Worm (Caenorhabditis elegans) whole organism, L4 larva: ENCODE measurements around the gene slc-9B.1.
A peak's percentile ranks its signal among the peaks of the same experiment; 100 is the strongest.

Experiments
- F44E2.7 ChIP-seq: fragments of 200-800 bp; sonication (Bioruptor generic); IDR thresholded peaks from 2 replicates; pipeline ENCODE4 v2.1.2; 2022; ENCODE audit warnings: missing genetic modification characterization, missing compliant biosample characterization
- Y48G9A.11 ChIP-seq: fragments of 200-800 bp; sonication (Bioruptor generic); IDR thresholded peaks from 2 replicates; pipeline ENCODE4 v1.3.6; 2022; ENCODE audit warnings: missing genetic modification reagents, missing genetic modification characterization, missing compliant biosample characterization
- Y5F2A.4 ChIP-seq: fragments of 200-800 bp; sonication (Bioruptor generic); optimal IDR thresholded peaks from 2 replicates; lab custom pipeline; 2018; ENCODE audit warnings: mild to moderate bottlenecking, missing genetic modification characterization, missing compliant biosample characterization
- ama-1 ChIP-seq: fragments of 150-350 bp; optimal IDR thresholded peaks from 2 replicates; lab custom pipeline; 2014; ENCODE audit warnings: inconsistent platforms, mixed read lengths
- ces-1 ChIP-seq: fragments of 150-350 bp; sonication (generic microtip); optimal IDR thresholded peaks from 4 replicates; lab custom pipeline; 2014; ENCODE audit warnings: missing biosample characterization, missing genetic modification reagents, missing genetic modification characterization
- ctbp-1 ChIP-seq: fragments of 200-800 bp; sonication (Bioruptor generic); IDR thresholded peaks from 2 replicates; pipeline ENCODE4 v1.3.6; 2022; ENCODE audit warnings: missing genetic modification reagents, missing genetic modification characterization, missing compliant biosample characterization
- daf-12 ChIP-seq: fragments of 150-350 bp; optimal IDR thresholded peaks from 2 replicates; lab custom pipeline; 2014; ENCODE audit warnings: missing biosample characterization, missing genetic modification reagents, missing genetic modification characterization
- daf-16 ChIP-seq, 3 experiments: sonication (generic microtip); optimal IDR thresholded peaks; 2 replicates each; lab custom pipeline; 2016 to 2017; ENCODE audit warnings: missing genetic modification characterization in 3 of 3, missing genetic modification reagents in 3 of 3, mild to moderate bottlenecking in 2 of 3, missing compliant biosample characterization in 2 of 3, missing biosample characterization in 1 of 3, moderate library complexity in 1 of 3
- dmd-8 ChIP-seq: fragments of 200-800 bp; sonication (Bioruptor generic); IDR thresholded peaks from 2 replicates; pipeline ENCODE4 v1.3.6; 2022; ENCODE audit warnings: missing genetic modification characterization, missing compliant biosample characterization
- dpl-1 ChIP-seq: fragments of 150-350 bp; optimal IDR thresholded peaks from 2 replicates; lab custom pipeline; 2014; ENCODE audit warnings: missing biosample characterization, missing genetic modification reagents, missing genetic modification characterization
- dve-1 ChIP-seq: sonication (generic microtip); optimal IDR thresholded peaks from 2 replicates; lab custom pipeline; 2017; ENCODE audit warnings: antibody characterized with exemption, mild to moderate bottlenecking, missing genetic modification characterization, missing compliant biosample characterization; ENCODE audit not compliant: insufficient read depth
- egl-43 ChIP-seq: fragments of 200-800 bp; sonication (Bioruptor generic); IDR thresholded peaks from 2 replicates; pipeline ENCODE4 v1.3.6; 2022; ENCODE audit warnings: missing genetic modification reagents, missing genetic modification characterization, missing compliant biosample characterization
- fkh-10 ChIP-seq: fragments of 150-350 bp; optimal IDR thresholded peaks from 2 replicates; lab custom pipeline; 2014; ENCODE audit warnings: missing biosample characterization, missing genetic modification reagents, missing genetic modification characterization
- hif-1 ChIP-seq, 2 experiments: sonication (generic microtip); optimal IDR thresholded peaks; 2 replicates each; lab custom pipeline; 2016 to 2017; ENCODE audit warnings: missing compliant biosample characterization in 2 of 2, missing genetic modification characterization in 2 of 2, missing genetic modification reagents in 2 of 2, missing genotype in 2 of 2, mild to moderate bottlenecking in 1 of 2
- hlh-11 ChIP-seq: fragments of 200-800 bp; sonication (Bioruptor generic); optimal IDR thresholded peaks from 2 replicates; lab custom pipeline; 2018; ENCODE audit warnings: mild to moderate bottlenecking, missing genetic modification characterization, missing compliant biosample characterization
- hlh-30 ChIP-seq: sonication (generic microtip); optimal IDR thresholded peaks from 2 replicates; lab custom pipeline; 2017; ENCODE audit warnings: antibody characterized with exemption, mild to moderate bottlenecking, missing genetic modification characterization, missing compliant biosample characterization; ENCODE audit not compliant: insufficient read depth
- lin-15B ChIP-seq: fragments of 150-350 bp; sonication (generic microtip); optimal IDR thresholded peaks from 3 replicates; lab custom pipeline; 2014; ENCODE audit warnings: missing biosample characterization, missing genetic modification characterization
- lin-29 ChIP-seq: fragments of 200-800 bp; sonication (Bioruptor generic); IDR thresholded peaks from 2 replicates; pipeline ENCODE4 v1.3.6; 2022; ENCODE audit warnings: missing genetic modification reagents, missing genetic modification characterization, missing compliant biosample characterization
- lsy-2 ChIP-seq, 2 experiments: fragments of 150-350 bp in 1 of 2; sonication (generic microtip) in 1 of 2; optimal IDR thresholded peaks; 2 replicates each; lab custom pipeline; 2014 to 2017; ENCODE audit warnings: missing biosample characterization in 2 of 2, missing genetic modification characterization in 2 of 2
- mdl-1 ChIP-seq, 2 experiments: fragments of 150-350 bp in 1 of 2; sonication (generic microtip) in 1 of 2; optimal IDR thresholded peaks; 2 replicates each; lab custom pipeline; 2014 to 2017; ENCODE audit warnings: missing biosample characterization in 2 of 2, missing genetic modification characterization in 2 of 2
- nhr-10 ChIP-seq: fragments of 150-350 bp; optimal IDR thresholded peaks from 2 replicates; lab custom pipeline; 2014; ENCODE audit warnings: missing biosample characterization, missing genetic modification characterization
- nhr-111 ChIP-seq: fragments of 200-800 bp; sonication (Bioruptor generic); optimal IDR thresholded peaks from 2 replicates; lab custom pipeline; 2018; ENCODE audit warnings: mild to moderate bottlenecking, missing genetic modification characterization, missing compliant biosample characterization
- nhr-25 ChIP-seq: sonication (generic microtip); optimal IDR thresholded peaks from 2 replicates; lab custom pipeline; 2017; ENCODE audit warnings: missing genetic modification characterization, mild to moderate bottlenecking, missing compliant biosample characterization, antibody characterized with exemption, moderate library complexity, borderline replicate concordance; ENCODE audit not compliant: insufficient read depth
- nhr-41 ChIP-seq: fragments of 200-800 bp; sonication (Bioruptor generic); IDR thresholded peaks from 2 replicates; pipeline ENCODE4 v1.3.6; 2022; ENCODE audit warnings: missing genetic modification reagents, missing genetic modification characterization, missing compliant biosample characterization
- nhr-42 ChIP-seq: fragments of 200-800 bp; sonication (Bioruptor generic); IDR thresholded peaks from 2 replicates; pipeline ENCODE4 v1.3.6; 2022; ENCODE audit warnings: missing genetic modification characterization, missing compliant biosample characterization
- nhr-48 ChIP-seq: sonication (generic microtip); optimal IDR thresholded peaks from 2 replicates; lab custom pipeline; 2016; ENCODE audit warnings: mild to moderate bottlenecking, missing genetic modification characterization, missing compliant biosample characterization
- php-3 ChIP-seq: fragments of 200-800 bp; sonication (Bioruptor generic); IDR thresholded peaks from 2 replicates; pipeline ENCODE4 v1.3.6; 2022; ENCODE audit warnings: missing genetic modification reagents, missing genetic modification characterization, missing compliant biosample characterization
- saeg-2 ChIP-seq: fragments of 200-800 bp; sonication (Bioruptor generic); IDR thresholded peaks from 2 replicates; pipeline ENCODE4 v1.3.6; 2022; ENCODE audit warnings: missing genetic modification reagents, missing genetic modification characterization, missing compliant biosample characterization
- set-16 ChIP-seq: fragments of 200-800 bp; sonication (Bioruptor generic); IDR thresholded peaks from 2 replicates; pipeline ENCODE4 v1.3.6; 2022; ENCODE audit warnings: missing genetic modification reagents, missing genetic modification characterization, missing compliant biosample characterization
- snpc-1.2 ChIP-seq: fragments of 200-800 bp; sonication (Bioruptor generic); IDR thresholded peaks from 2 replicates; pipeline ENCODE4 v1.3.6; 2022; ENCODE audit warnings: missing genetic modification reagents, missing genetic modification characterization, missing compliant biosample characterization
- spr-3 ChIP-seq: fragments of 200-800 bp; sonication (Bioruptor generic); optimal IDR thresholded peaks from 2 replicates; lab custom pipeline; 2018; ENCODE audit warnings: mild to moderate bottlenecking, missing genetic modification characterization, missing compliant biosample characterization
- unc-62 ChIP-seq, 3 experiments: fragments of 150-350 bp in 1 of 3; sonication (generic microtip); optimal IDR thresholded peaks in 2 of 3; peaks in 1 of 3; 1 replicate in 1 of 3; 2 replicates in 2 of 3; lab custom pipeline; 2014 to 2017; ENCODE audit warnings: missing biosample characterization in 3 of 3, missing genetic modification characterization in 3 of 3, missing genetic modification reagents in 3 of 3, missing genotype in 1 of 3
- vab-7 ChIP-seq: fragments of 200-800 bp; sonication (Bioruptor generic); IDR thresholded peaks from 2 replicates; pipeline ENCODE4 v1.3.6; 2022; ENCODE audit warnings: missing genetic modification reagents, missing genetic modification characterization, missing compliant biosample characterization
- zfp-2 ChIP-seq: sonication (generic microtip); optimal IDR thresholded peaks from 2 replicates; lab custom pipeline; 2016; ENCODE audit warnings: mild to moderate bottlenecking, missing genetic modification characterization, missing compliant biosample characterization
- zip-11 ChIP-seq: fragments of 200-800 bp; sonication (Bioruptor generic); IDR thresholded peaks from 2 replicates; pipeline ENCODE4 v1.3.6; 2022; ENCODE audit warnings: missing genetic modification characterization, missing compliant biosample characterization

The slc-9B.1 gene

DNA sequence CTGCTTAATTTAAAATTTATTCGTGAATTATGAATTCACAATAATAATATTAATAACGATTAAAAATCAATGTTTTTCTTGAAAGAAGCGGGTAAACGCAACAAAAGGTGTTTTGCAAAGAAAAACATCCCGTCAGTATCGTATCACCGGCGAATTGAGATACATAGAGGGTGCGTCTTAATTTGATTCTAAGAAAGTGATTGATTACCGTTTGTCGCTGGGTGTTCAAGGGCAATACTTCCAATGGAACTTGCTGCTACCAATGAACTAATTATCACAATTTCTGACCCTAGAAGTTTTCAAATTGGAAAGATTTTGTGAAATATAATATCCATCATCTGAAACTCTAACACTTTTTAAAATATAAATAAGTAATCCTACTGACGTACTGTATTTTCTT, 33.8 kb upstream of the slc-9B.1 start:
- no peak for TF ChIP-seq php-3 (GFP tag; lab: Robert Waterston, UW)
- peak in 1 of 2 experiments; percentile 59 for TF ChIP-seq unc-62 (GFP tag; optimal IDR thresholded peaks at IDR 0.05 in 1 of 2; lab: Kevin White, UChicago)
- TF ChIP-seq unc-62 (tag; optimal IDR thresholded peaks at IDR 0.05; lab: Kevin White, UChicago), result no peak

- TF ChIP-seq Y5F2A.4 (GFP tag; lab: Kevin White, UChicago) (no peak), Y48G9A.11 (no peak), hlh-30 (tag; lab: Kevin White, UChicago) (no peak), lsy-2 (tag; optimal IDR thresholded peaks at IDR 0.05; lab: Kevin White, UChicago) (no peak), saeg-2 (GFP tag; lab: Robert Waterston, UW) (no peak), unc-62 (GFP tag; optimal IDR thresholded peaks at IDR 0.05 in 1 of 2; lab: Kevin White, UChicago) (no peak), unc-62 (tag; optimal IDR thresholded peaks at IDR 0.05; lab: Kevin White, UChicago) (no peak), fkh-10 (GFP tag; lab: Kevin White, UChicago) (no peak), F44E2.7 (GFP tag; lab: Robert Waterston, UW) (no peak), lin-15B (no peak), zip-11 (no peak), nhr-48 (tag; lab: Kevin White, UChicago) (no peak), lin-29 (GFP tag; lab: Robert Waterston, UW) (no peak), vab-7 (no peak), dve-1 (tag; lab: Kevin White, UChicago) (no peak)
Measured at ce11 chrX:10249685-10250084, 29.7 kb upstream of the slc-9B.1 start.

DNA sequence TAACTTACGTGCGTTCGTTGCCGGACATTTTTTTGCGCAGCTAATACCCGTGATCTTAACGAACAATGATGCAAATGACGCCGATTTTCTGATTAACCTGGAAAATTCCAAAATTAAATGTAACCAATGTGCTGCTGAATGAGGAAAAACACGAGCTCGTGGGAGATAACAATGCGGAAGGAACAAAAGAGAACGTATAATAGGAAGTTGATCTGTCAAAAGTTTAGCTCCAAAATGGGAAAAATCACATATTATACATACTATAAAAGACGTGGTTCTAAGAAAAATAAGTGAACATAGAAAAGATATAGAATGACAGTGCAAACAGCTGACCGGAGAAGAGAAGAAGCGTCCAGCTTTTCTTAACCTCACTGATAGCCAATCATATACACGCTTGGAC, 26.6 kb upstream of the slc-9B.1 start, which contains the start of gene C14H10.2:
C14H10.2 (minus strand) TSS at position 101 of the 400 bp plus-strand sequence.
- TF ChIP-seq unc-62 (GFP tag; optimal IDR thresholded peaks at IDR 0.05 in 1 of 2; lab: Kevin White, UChicago), result peak in 1 of 2 experiments; percentile 37
- TF ChIP-seq unc-62 (tag; optimal IDR thresholded peaks at IDR 0.05; lab: Kevin White, UChicago), result no peak
- no peak for TF ChIP-seq egl-43 (GFP tag; lab: Robert Waterston, UW)

- peak; percentile 27 for TF ChIP-seq hlh-30 (tag; lab: Kevin White, UChicago)
- TF ChIP-seq ama-1 (lab: Kevin White, UChicago), result no peak
- peak in 1 of 2 experiments; percentile 54 for TF ChIP-seq daf-16 (GFP tag; optimal IDR thresholded peaks at IDR 0.05; lab: Kevin White, UChicago)
- no peak for TF ChIP-seq daf-16 (tag; optimal IDR thresholded peaks at IDR 0.05; lab: Kevin White, UChicago)
- peak in 1 of 2 experiments; percentile 43 for TF ChIP-seq unc-62 (GFP tag; optimal IDR thresholded peaks at IDR 0.05 in 1 of 2; lab: Kevin White, UChicago)
- TF ChIP-seq unc-62 (tag; optimal IDR thresholded peaks at IDR 0.05; lab: Kevin White, UChicago), result no peak
Measured at ce11 chrX:10254068-10254467, 25.3 kb upstream of the slc-9B.1 start.

DNA sequence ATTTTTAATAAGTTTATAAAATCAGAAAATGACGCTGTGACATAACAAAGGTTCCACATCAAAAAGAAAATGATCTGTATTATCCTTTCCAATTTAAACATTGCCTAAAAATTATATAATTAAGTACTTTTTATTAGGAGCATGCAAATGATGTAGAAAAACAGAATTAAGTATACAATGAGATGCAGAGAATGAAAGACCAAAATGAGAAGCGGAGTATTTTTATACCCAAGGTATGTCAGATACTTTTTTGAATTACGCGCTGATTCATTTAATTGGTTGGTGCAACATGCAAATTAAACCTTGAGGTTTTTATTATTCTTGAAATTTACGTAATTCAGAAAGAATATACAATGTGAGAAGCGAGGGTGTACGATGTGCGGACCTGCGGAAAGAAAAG, 19.4 kb upstream of the slc-9B.1 start, which contains the start of gene C32A9.1:
C32A9.1 (minus strand) TSS at position 101 of the 400 bp plus-strand sequence.
- TF ChIP-seq nhr-10 (tag; lab: Kevin White, UChicago) (no peak), Y48G9A.11 (no peak), nhr-42 (GFP tag; lab: Robert Waterston, UW) (no peak), nhr-41 (GFP tag; lab: Robert Waterston, UW) (no peak), zfp-2 (tag; lab: Kevin White, UChicago) (no peak), nhr-111 (no peak), mdl-1 (tag; optimal IDR thresholded peaks at IDR 0.05; lab: Kevin White, UChicago) (no peak), dve-1 (tag; lab: Kevin White, UChicago) (no peak), set-16 (no peak), ces-1 (GFP tag; lab: Kevin White, UChicago) (no peak), nhr-25 (tag; lab: Kevin White, UChicago) (no peak), spr-3 (no peak), hlh-11 (tag; lab: Kevin White, UChicago) (no peak), daf-12 (no peak), dmd-8 (GFP tag; lab: Robert Waterston, UW) (no peak), snpc-1.2 (GFP tag; lab: Robert Waterston, UW) (no peak), dpl-1 (GFP tag; lab: Kevin White, UChicago) (no peak), ctbp-1 (no peak), hif-1 (tag; optimal IDR thresholded peaks at IDR 0.05; lab: Kevin White, UChicago) (no peak)
